Worm (Caenorhabditis elegans) whole organism, L4 larva: ENCODE data around the gene tin-9.1.
A peak's percentile ranks its signal among the peaks of the same experiment; 100 is the strongest.

Experiments used
- D1046.2 ChIP-seq: fragments of 200-800 bp; sonication (Bioruptor generic); IDR thresholded peaks from 2 replicates; pipeline ENCODE4 v1.3.6; 2022; ENCODE audit warnings: missing genetic modification characterization, missing compliant biosample characterization
- F37D6.2 ChIP-seq: sonication (generic microtip); optimal IDR thresholded peaks from 2 replicates; lab custom pipeline; 2016; ENCODE audit warnings: mild to moderate bottlenecking, missing genetic modification characterization, missing compliant biosample characterization
- Y48G9A.11 ChIP-seq: fragments of 200-800 bp; sonication (Bioruptor generic); IDR thresholded peaks from 2 replicates; pipeline ENCODE4 v1.3.6; 2022; ENCODE audit warnings: missing genetic modification reagents, missing genetic modification characterization, missing compliant biosample characterization
- ZK546.5 ChIP-seq, 2 experiments: sonication (generic microtip); optimal IDR thresholded peaks; 2 replicates each; lab custom pipeline; 2017; ENCODE audit warnings: missing biosample characterization in 2 of 2, missing genetic modification characterization in 2 of 2
- aha-1 ChIP-seq: fragments of 150-350 bp; peaks from one replicate; lab custom pipeline; 2014; ENCODE audit warnings: missing biosample characterization, missing genetic modification characterization
- aly-2 ChIP-seq: sonication (generic microtip); optimal IDR thresholded peaks from 2 replicates; lab custom pipeline; 2018; ENCODE audit warnings: missing biosample characterization, missing genetic modification characterization
- attf-4 ChIP-seq: sonication (generic microtip); optimal IDR thresholded peaks from 3 replicates; lab custom pipeline; 2017; ENCODE audit warnings: missing biosample characterization, missing genetic modification characterization
- ceh-20 ChIP-seq: fragments of 200-800 bp; sonication (Bioruptor generic); IDR thresholded peaks from 2 replicates; pipeline ENCODE4 v1.3.6; 2022; ENCODE audit warnings: missing genetic modification reagents, missing genetic modification characterization, missing compliant biosample characterization
- ceh-28 ChIP-seq: fragments of 150-350 bp; optimal IDR thresholded peaks from 2 replicates; lab custom pipeline; 2014; ENCODE audit warnings: missing biosample characterization, missing genetic modification reagents, missing genetic modification characterization
- ceh-32 ChIP-seq: sonication (generic microtip); optimal IDR thresholded peaks from 2 replicates; lab custom pipeline; 2016; ENCODE audit warnings: mild to moderate bottlenecking, missing genetic modification characterization, missing compliant biosample characterization; ENCODE audit not compliant: poor library complexity
- cey-2 ChIP-seq: sonication (generic microtip); optimal IDR thresholded peaks from 3 replicates; lab custom pipeline; 2017; ENCODE audit warnings: missing genetic modification characterization, mild to moderate bottlenecking, missing compliant biosample characterization, antibody characterized with exemption, borderline replicate concordance; ENCODE audit not compliant: insufficient read depth
- ctbp-1 ChIP-seq: fragments of 200-800 bp; sonication (Bioruptor generic); IDR thresholded peaks from 2 replicates; pipeline ENCODE4 v1.3.6; 2022; ENCODE audit warnings: missing genetic modification reagents, missing genetic modification characterization, missing compliant biosample characterization
- dmd-6 ChIP-seq: fragments of 200-800 bp; sonication (Bioruptor generic); IDR thresholded peaks from 2 replicates; pipeline ENCODE4 v1.3.6; 2022; ENCODE audit warnings: missing genetic modification reagents, missing genetic modification characterization, missing compliant biosample characterization
- egl-43 ChIP-seq: fragments of 200-800 bp; sonication (Bioruptor generic); IDR thresholded peaks from 2 replicates; pipeline ENCODE4 v1.3.6; 2022; ENCODE audit warnings: missing genetic modification reagents, missing genetic modification characterization, missing compliant biosample characterization
- fkh-10 ChIP-seq: fragments of 150-350 bp; optimal IDR thresholded peaks from 2 replicates; lab custom pipeline; 2014; ENCODE audit warnings: missing biosample characterization, missing genetic modification reagents, missing genetic modification characterization
- fos-1 ChIP-seq: fragments of 150-350 bp; optimal IDR thresholded peaks from 2 replicates; lab custom pipeline; 2014; ENCODE audit warnings: missing biosample characterization, missing genetic modification characterization
- gei-8 ChIP-seq: fragments of 200-800 bp; sonication (Bioruptor generic); optimal IDR thresholded peaks from 2 replicates; lab custom pipeline; 2018; ENCODE audit warnings: mild to moderate bottlenecking, missing genetic modification characterization, missing compliant biosample characterization
- hif-1 ChIP-seq, 2 experiments: sonication (generic microtip); optimal IDR thresholded peaks; 2 replicates each; lab custom pipeline; 2016 to 2017; ENCODE audit warnings: missing compliant biosample characterization in 2 of 2, missing genetic modification characterization in 2 of 2, missing genetic modification reagents in 2 of 2, missing genotype in 2 of 2, mild to moderate bottlenecking in 1 of 2
- hlh-11 ChIP-seq: fragments of 200-800 bp; sonication (Bioruptor generic); optimal IDR thresholded peaks from 2 replicates; lab custom pipeline; 2018; ENCODE audit warnings: mild to moderate bottlenecking, missing genetic modification characterization, missing compliant biosample characterization
- lin-1 ChIP-seq: fragments of 200-800 bp; sonication (Bioruptor generic); IDR thresholded peaks from 2 replicates; pipeline ENCODE4 v1.3.6; 2022; ENCODE audit warnings: missing genetic modification reagents, missing genetic modification characterization, missing compliant biosample characterization
- lin-13 ChIP-seq: fragments of 150-350 bp; optimal IDR thresholded peaks from 2 replicates; lab custom pipeline; 2014; ENCODE audit warnings: missing biosample characterization, missing genetic modification reagents, missing genetic modification characterization
- lin-15B ChIP-seq: fragments of 150-350 bp; sonication (generic microtip); optimal IDR thresholded peaks from 3 replicates; lab custom pipeline; 2014; ENCODE audit warnings: missing biosample characterization, missing genetic modification characterization
- lin-29 ChIP-seq: fragments of 200-800 bp; sonication (Bioruptor generic); IDR thresholded peaks from 2 replicates; pipeline ENCODE4 v1.3.6; 2022; ENCODE audit warnings: missing genetic modification reagents, missing genetic modification characterization, missing compliant biosample characterization
- mdl-1 ChIP-seq, 2 experiments: fragments of 150-350 bp in 1 of 2; sonication (generic microtip) in 1 of 2; optimal IDR thresholded peaks; 2 replicates each; lab custom pipeline; 2014 to 2017; ENCODE audit warnings: missing biosample characterization in 2 of 2, missing genetic modification characterization in 2 of 2
- mxl-3 ChIP-seq: fragments of 200-800 bp; sonication (Bioruptor generic); optimal IDR thresholded peaks from 2 replicates; lab custom pipeline; 2018; ENCODE audit warnings: mild to moderate bottlenecking, missing genetic modification characterization, missing compliant biosample characterization
- nhr-10 ChIP-seq: fragments of 150-350 bp; optimal IDR thresholded peaks from 2 replicates; lab custom pipeline; 2014; ENCODE audit warnings: missing biosample characterization, missing genetic modification characterization
- nhr-11 ChIP-seq: fragments of 150-350 bp; optimal IDR thresholded peaks from 2 replicates; lab custom pipeline; 2014; ENCODE audit warnings: missing biosample characterization, missing genetic modification characterization
- nhr-25 ChIP-seq: sonication (generic microtip); optimal IDR thresholded peaks from 2 replicates; lab custom pipeline; 2017; ENCODE audit warnings: missing genetic modification characterization, mild to moderate bottlenecking, missing compliant biosample characterization, antibody characterized with exemption, moderate library complexity, borderline replicate concordance; ENCODE audit not compliant: insufficient read depth
- nhr-28 ChIP-seq: fragments of 150-350 bp; optimal IDR thresholded peaks from 2 replicates; lab custom pipeline; 2014; ENCODE audit warnings: missing biosample characterization, missing genetic modification characterization
- nhr-42 ChIP-seq: fragments of 200-800 bp; sonication (Bioruptor generic); IDR thresholded peaks from 2 replicates; pipeline ENCODE4 v1.3.6; 2022; ENCODE audit warnings: missing genetic modification characterization, missing compliant biosample characterization
- nhr-48 ChIP-seq: sonication (generic microtip); optimal IDR thresholded peaks from 2 replicates; lab custom pipeline; 2016; ENCODE audit warnings: mild to moderate bottlenecking, missing genetic modification characterization, missing compliant biosample characterization
- nhr-6 ChIP-seq: fragments of 150-350 bp; optimal IDR thresholded peaks from 2 replicates; lab custom pipeline; 2014; ENCODE audit warnings: missing biosample characterization, missing genetic modification characterization
- nhr-77 ChIP-seq: fragments of 150-350 bp; optimal IDR thresholded peaks from 2 replicates; lab custom pipeline; 2014; ENCODE audit warnings: missing biosample characterization, missing genetic modification characterization
- pqm-1 ChIP-seq: sonication (generic microtip); optimal IDR thresholded peaks from 2 replicates; lab custom pipeline; 2017; ENCODE audit warnings: missing biosample characterization, missing genetic modification characterization
- saeg-2 ChIP-seq: fragments of 200-800 bp; sonication (Bioruptor generic); IDR thresholded peaks from 2 replicates; pipeline ENCODE4 v1.3.6; 2022; ENCODE audit warnings: missing genetic modification reagents, missing genetic modification characterization, missing compliant biosample characterization
- sdz-12 ChIP-seq: fragments of 200-800 bp; sonication (Bioruptor generic); optimal IDR thresholded peaks from 2 replicates; lab custom pipeline; 2018; ENCODE audit warnings: mild to moderate bottlenecking, missing genetic modification characterization, missing compliant biosample characterization
- skn-1 ChIP-seq: fragments of 150-350 bp; optimal IDR thresholded peaks from 2 replicates; lab custom pipeline; 2014; ENCODE audit warnings: missing biosample characterization, missing genetic modification characterization
- spr-3 ChIP-seq: fragments of 200-800 bp; sonication (Bioruptor generic); optimal IDR thresholded peaks from 2 replicates; lab custom pipeline; 2018; ENCODE audit warnings: mild to moderate bottlenecking, missing genetic modification characterization, missing compliant biosample characterization
- tag-97 ChIP-seq: fragments of 200-800 bp; sonication (Bioruptor generic); IDR thresholded peaks from 2 replicates; pipeline ENCODE4 v1.3.6; 2022; ENCODE audit warnings: missing genetic modification characterization, missing compliant biosample characterization
- unc-39 ChIP-seq: sonication (generic microtip); optimal IDR thresholded peaks from 2 replicates; lab custom pipeline; 2017; ENCODE audit warnings: missing biosample characterization, missing genetic modification characterization
- unc-62 ChIP-seq, 3 experiments: fragments of 150-350 bp in 1 of 3; sonication (generic microtip); optimal IDR thresholded peaks in 2 of 3; peaks in 1 of 3; 1 replicate in 1 of 3; 2 replicates in 2 of 3; lab custom pipeline; 2014 to 2017; ENCODE audit warnings: missing biosample characterization in 3 of 3, missing genetic modification characterization in 3 of 3, missing genetic modification reagents in 3 of 3, missing genotype in 1 of 3
- vab-7 ChIP-seq: fragments of 200-800 bp; sonication (Bioruptor generic); IDR thresholded peaks from 2 replicates; pipeline ENCODE4 v1.3.6; 2022; ENCODE audit warnings: missing genetic modification reagents, missing genetic modification characterization, missing compliant biosample characterization
- zag-1 ChIP-seq: fragments of 150-350 bp; optimal IDR thresholded peaks from 2 replicates; lab custom pipeline; 2014; ENCODE audit warnings: missing biosample characterization, missing genetic modification characterization
- zfp-3 ChIP-seq: fragments of 200-800 bp; sonication (Bioruptor generic); conservative IDR thresholded peaks from 2 replicates; pipeline ENCODE4 v1.3.6; 2022; ENCODE audit warnings: missing genetic modification reagents, missing genetic modification characterization, missing compliant biosample characterization
- zip-11 ChIP-seq: fragments of 200-800 bp; sonication (Bioruptor generic); IDR thresholded peaks from 2 replicates; pipeline ENCODE4 v1.3.6; 2022; ENCODE audit warnings: missing genetic modification characterization, missing compliant biosample characterization
- ztf-11 ChIP-seq: fragments of 150-350 bp; optimal IDR thresholded peaks from 2 replicates; lab custom pipeline; 2014; ENCODE audit warnings: missing biosample characterization, missing genetic modification characterization
- ztf-7 ChIP-seq: fragments of 150-350 bp; optimal IDR thresholded peaks from 2 replicates; lab custom pipeline; 2014; ENCODE audit warnings: missing biosample characterization, missing genetic modification characterization

Gene tin-9.1

DNA sequence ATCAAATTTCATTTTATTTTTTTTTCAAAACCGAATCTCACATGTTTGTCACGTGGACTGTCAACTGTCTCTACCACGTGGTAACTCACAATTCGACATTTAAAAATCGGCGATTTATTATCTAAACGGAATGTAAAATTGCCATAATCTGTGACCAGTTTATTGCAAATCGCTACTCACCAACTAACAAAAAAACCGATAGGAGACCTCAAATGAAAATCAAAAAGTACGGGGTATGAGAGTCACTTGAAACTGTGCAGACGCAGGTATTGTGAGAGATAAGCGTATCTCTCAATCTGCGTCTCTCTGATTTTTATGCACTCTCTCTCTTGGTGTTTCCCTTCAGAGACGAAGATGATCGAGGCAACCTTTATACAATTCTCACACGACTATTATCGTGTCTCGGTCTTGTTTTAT lies 3.4 kb upstream of the tin-9.1 start (continued):
- TF ChIP-seq attf-4 (tag; lab: Kevin White, UChicago) (no peak), gei-8 (GFP tag; lab: Kevin White, UChicago) (peak; percentile 85), zfp-3 (GFP tag; lab: Robert Waterston, UW) (no peak), mxl-3 (GFP tag; lab: Kevin White, UChicago) (peak; percentile 79), nhr-77 (tag; lab: Kevin White, UChicago) (peak; percentile 37), nhr-6 (tag; lab: Kevin White, UChicago) (peak; percentile 90), nhr-11 (tag; lab: Kevin White, UChicago) (peak; percentile 6), ceh-20 (0 out of 2 replicates have a peak, but pooled peaks have one; percentile 66), vab-7 (GFP tag; lab: Robert Waterston, UW) (no peak), D1046.2 (GFP tag; lab: Robert Waterston, UW) (no peak), saeg-2 (GFP tag; lab: Robert Waterston, UW) (0 out of 2 replicates have a peak, but pooled peaks have one; percentile 45), skn-1 (tag; lab: Kevin White, UChicago) (no peak), dmd-6 (GFP tag; lab: Robert Waterston, UW) (peak; percentile 88), spr-3 (GFP tag; lab: Kevin White, UChicago) (no peak), tag-97 (GFP tag; lab: Robert Waterston, UW) (no peak), unc-62 (GFP tag; optimal IDR thresholded peaks at IDR 0.05 in 1 of 2; lab: Kevin White, UChicago) (peak in 1 of 2 experiments; percentile 98), unc-62 (tag; optimal IDR thresholded peaks at IDR 0.05; lab: Kevin White, UChicago) (no peak), nhr-48 (tag; lab: Kevin White, UChicago) (peak; percentile 88), F37D6.2 (tag; lab: Kevin White, UChicago) (no peak), aly-2 (tag; lab: Kevin White, UChicago) (no peak), zag-1 (tag; lab: Kevin White, UChicago) (no peak), aha-1 (tag; lab: Kevin White, UChicago) (no peak), ceh-28 (tag; lab: Kevin White, UChicago) (no peak), ZK546.5 (tag; optimal IDR thresholded peaks at IDR 0.05; lab: Kevin White, UChicago) (no peak), nhr-10 (tag; lab: Kevin White, UChicago) (peak; percentile 91), ztf-11 (tag; lab: Kevin White, UChicago) (no peak), Y48G9A.11 (no peak), cey-2 (tag; lab: Kevin White, UChicago) (peak; percentile 62), lin-29 (GFP tag; lab: Robert Waterston, UW) (no peak)

DNA sequence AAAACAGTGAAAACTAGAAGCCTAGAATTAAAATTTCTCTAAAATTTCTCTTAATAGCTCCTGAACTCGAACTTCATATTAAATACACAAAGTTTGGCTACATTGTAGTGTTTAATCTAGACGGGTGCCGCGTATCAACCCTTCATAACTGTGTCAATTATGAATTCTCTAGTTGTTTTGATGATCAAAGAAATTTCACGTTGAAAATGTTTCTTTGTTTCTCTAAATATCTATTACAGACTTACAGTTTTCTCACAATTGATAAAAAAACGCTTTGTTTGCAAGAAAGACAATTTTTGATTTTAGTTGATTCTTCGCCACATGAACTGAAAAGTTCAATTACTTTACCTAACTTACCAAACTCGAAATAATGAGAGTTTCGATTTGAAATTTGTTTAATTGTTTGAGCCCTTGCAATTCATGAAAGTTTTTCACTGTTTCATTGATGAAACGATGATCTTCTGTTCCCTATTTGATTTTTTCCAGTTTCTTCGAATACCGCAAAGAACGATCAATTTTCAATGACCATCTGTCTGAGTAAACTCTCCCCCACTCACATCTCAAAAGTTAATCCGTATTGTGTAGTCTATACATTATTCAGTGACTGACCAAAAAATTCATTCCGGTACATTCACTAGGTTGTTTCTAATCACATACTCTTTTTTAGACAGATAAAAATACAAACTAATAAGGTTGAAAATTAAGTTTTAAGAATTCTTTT lies 2.4 kb upstream of the tin-9.1 start:
- peak; percentile 82 for TF ChIP-seq dmd-6 (GFP tag; lab: Robert Waterston, UW)
- TF ChIP-seq ztf-7 (tag; lab: Kevin White, UChicago): no peak
- no peak for TF ChIP-seq zip-11 (GFP tag; lab: Robert Waterston, UW)
- no peak for TF ChIP-seq lin-29 (GFP tag; lab: Robert Waterston, UW)
- TF ChIP-seq mxl-3 (GFP tag; lab: Kevin White, UChicago): no peak
- peak; percentile 68 for TF ChIP-seq nhr-10 (tag; lab: Kevin White, UChicago)
- TF ChIP-seq egl-43 (GFP tag; lab: Robert Waterston, UW): no peak
- TF ChIP-seq nhr-28: peak; percentile 23
- TF ChIP-seq cey-2 (tag; lab: Kevin White, UChicago): no peak
- no peak for TF ChIP-seq nhr-25 (tag; lab: Kevin White, UChicago)
- no peak for TF ChIP-seq sdz-12 (GFP tag; lab: Kevin White, UChicago)
- TF ChIP-seq nhr-42 (GFP tag; lab: Robert Waterston, UW): no peak
- peak; percentile 34 for TF ChIP-seq pqm-1 (tag; lab: Kevin White, UChicago)
- TF ChIP-seq fkh-10 (GFP tag; lab: Kevin White, UChicago): no peak
- TF ChIP-seq unc-39 (tag; lab: Kevin White, UChicago): no peak
- no peak for TF ChIP-seq lin-15B (tag; lab: Kevin White, UChicago)
- TF ChIP-seq fos-1: no peak
- no peak for TF ChIP-seq lin-1 (GFP tag; lab: Robert Waterston, UW)
- no peak for TF ChIP-seq nhr-6 (tag; lab: Kevin White, UChicago)
- no peak for TF ChIP-seq hif-1 (tag; optimal IDR thresholded peaks at IDR 0.05; lab: Kevin White, UChicago)
- TF ChIP-seq mdl-1 (tag; optimal IDR thresholded peaks at IDR 0.05; lab: Kevin White, UChicago): no peak
- peak; percentile 24 for TF ChIP-seq nhr-48 (tag; lab: Kevin White, UChicago)
- TF ChIP-seq ctbp-1 (GFP tag; lab: Robert Waterston, UW): no peak
- no peak for TF ChIP-seq lin-13
- no peak for TF ChIP-seq spr-3 (GFP tag; lab: Kevin White, UChicago)
- no peak for TF ChIP-seq ceh-32 (tag; lab: Kevin White, UChicago)
- TF ChIP-seq tag-97 (GFP tag; lab: Robert Waterston, UW): no peak
- TF ChIP-seq hlh-11: peak; percentile 24
